Worm (Caenorhabditis elegans) whole organism, late embryonic: Measurements from ENCODE around the gene nspc-3.

ENCODE experiments used
- F13H6.1 ChIP-seq: sonication (generic microtip); optimal IDR thresholded peaks from 2 replicates; lab custom pipeline; 2016; ENCODE audit warnings: missing genetic modification characterization, missing compliant biosample characterization
- K09A11.1 ChIP-seq: sonication (generic microtip); optimal IDR thresholded peaks from 2 replicates; lab custom pipeline; 2017; ENCODE audit warnings: antibody characterized with exemption, mild to moderate bottlenecking, missing genetic modification characterization, missing compliant biosample characterization; ENCODE audit not compliant: insufficient read depth
- Y22D7AL.16 ChIP-seq: sonication (generic microtip); optimal IDR thresholded peaks from 2 replicates; lab custom pipeline; 2016; ENCODE audit warnings: missing genetic modification characterization, missing compliant biosample characterization
- ama-1 ChIP-seq: fragments of 150-350 bp; optimal IDR thresholded peaks from 2 replicates; lab custom pipeline; 2014
- ceh-14 ChIP-seq: sonication (generic microtip); optimal IDR thresholded peaks from 2 replicates; lab custom pipeline; 2016; ENCODE audit warnings: missing genotype, missing genetic modification characterization, missing compliant biosample characterization
- ceh-18 ChIP-seq: sonication (generic microtip); optimal IDR thresholded peaks from 2 replicates; lab custom pipeline; 2016; ENCODE audit warnings: missing genetic modification characterization, missing compliant biosample characterization
- ceh-19 ChIP-seq: fragments of 200-800 bp; sonication (Bioruptor generic); optimal IDR thresholded peaks from 2 replicates; lab custom pipeline; 2018; ENCODE audit warnings: mild to moderate bottlenecking, missing genetic modification characterization, missing compliant biosample characterization
- ceh-2 ChIP-seq: sonication (generic microtip); optimal IDR thresholded peaks from 2 replicates; lab custom pipeline; 2016; ENCODE audit warnings: missing genotype, missing genetic modification characterization, missing compliant biosample characterization
- ceh-22 ChIP-seq: sonication (generic microtip); optimal IDR thresholded peaks from 2 replicates; lab custom pipeline; 2017; ENCODE audit warnings: missing biosample characterization, missing genetic modification characterization
- ceh-24 ChIP-seq: sonication (generic microtip); optimal IDR thresholded peaks from 2 replicates; lab custom pipeline; 2016; ENCODE audit warnings: mild to moderate bottlenecking, missing genetic modification characterization, missing compliant biosample characterization
- ceh-30 ChIP-seq: fragments of 150-350 bp; optimal IDR thresholded peaks from 2 replicates; lab custom pipeline; 2014; ENCODE audit warnings: missing biosample characterization, missing genetic modification characterization
- ceh-31 ChIP-seq: sonication (generic microtip); optimal IDR thresholded peaks from 2 replicates; lab custom pipeline; 2016; ENCODE audit warnings: missing genetic modification characterization, missing compliant biosample characterization
- ceh-34 ChIP-seq: sonication (generic microtip); optimal IDR thresholded peaks from 2 replicates; lab custom pipeline; 2016; ENCODE audit warnings: mild to moderate bottlenecking, missing genetic modification characterization, missing compliant biosample characterization
- ceh-45 ChIP-seq: fragments of 200-800 bp; sonication (Bioruptor generic); IDR thresholded peaks from 2 replicates; pipeline ENCODE4 v1.3.6; 2022; ENCODE audit warnings: missing genetic modification reagents, missing genetic modification characterization, missing compliant biosample characterization
- ceh-48 ChIP-seq: sonication (generic microtip); optimal IDR thresholded peaks from 2 replicates; lab custom pipeline; 2016; ENCODE audit warnings: missing genetic modification characterization, inconsistent platforms, missing compliant biosample characterization
- ceh-6 ChIP-seq: fragments of 200-800 bp; sonication (Bioruptor generic); optimal IDR thresholded peaks from 2 replicates; lab custom pipeline; 2018; ENCODE audit warnings: mild to moderate bottlenecking, missing genetic modification characterization, missing compliant biosample characterization
- ceh-9 ChIP-seq: sonication (generic microtip); optimal IDR thresholded peaks from 2 replicates; lab custom pipeline; 2016; ENCODE audit warnings: mild to moderate bottlenecking, missing genetic modification characterization, inconsistent platforms, missing compliant biosample characterization
- che-1 ChIP-seq: sonication (generic microtip); optimal IDR thresholded peaks from 2 replicates; lab custom pipeline; 2016; ENCODE audit warnings: mild to moderate bottlenecking, missing genetic modification characterization, missing compliant biosample characterization
- dmd-4 ChIP-seq: sonication (generic microtip); optimal IDR thresholded peaks from 2 replicates; lab custom pipeline; 2016; ENCODE audit warnings: borderline replicate concordance, missing genetic modification characterization, missing compliant biosample characterization
- elt-2 ChIP-seq: sonication (generic microtip); optimal IDR thresholded peaks from 2 replicates; lab custom pipeline; 2016; ENCODE audit warnings: missing genetic modification reagents, missing genetic modification characterization, missing compliant biosample characterization
- eyg-1 ChIP-seq: sonication (generic microtip); optimal IDR thresholded peaks from 2 replicates; lab custom pipeline; 2016; ENCODE audit warnings: missing genotype, missing genetic modification characterization, missing compliant biosample characterization
- fax-1 ChIP-seq: sonication (generic microtip); optimal IDR thresholded peaks from 2 replicates; lab custom pipeline; 2016; ENCODE audit warnings: missing genotype, missing genetic modification characterization, missing compliant biosample characterization
- fkh-6 ChIP-seq: sonication (generic microtip); optimal IDR thresholded peaks from 2 replicates; lab custom pipeline; 2016; ENCODE audit warnings: missing genetic modification characterization, missing compliant biosample characterization
- gmeb-2 ChIP-seq: sonication (generic microtip); optimal IDR thresholded peaks from 2 replicates; lab custom pipeline; 2016; ENCODE audit warnings: missing genetic modification characterization, inconsistent platforms, missing compliant biosample characterization
- hlh-15 ChIP-seq: sonication (generic microtip); optimal IDR thresholded peaks from 2 replicates; lab custom pipeline; 2016; ENCODE audit warnings: missing genetic modification characterization, missing compliant biosample characterization
- lin-11 ChIP-seq: fragments of 200-800 bp; sonication (Bioruptor generic); optimal IDR thresholded peaks from 2 replicates; lab custom pipeline; 2018; ENCODE audit warnings: mild to moderate bottlenecking, missing genetic modification characterization, missing compliant biosample characterization
- mec-3 ChIP-seq: sonication (generic microtip); optimal IDR thresholded peaks from 2 replicates; lab custom pipeline; 2016; ENCODE audit warnings: borderline replicate concordance, missing genetic modification characterization, missing compliant biosample characterization
- nfya-1 ChIP-seq: sonication (generic microtip); optimal IDR thresholded peaks from 2 replicates; lab custom pipeline; 2017; ENCODE audit warnings: missing genetic modification characterization, mild to moderate bottlenecking, missing compliant biosample characterization, antibody characterized with exemption, moderate library complexity
- nhr-232 ChIP-seq: sonication (generic microtip); optimal IDR thresholded peaks from 2 replicates; lab custom pipeline; 2016; ENCODE audit warnings: missing genetic modification characterization, missing compliant biosample characterization
- npax-4 ChIP-seq: sonication (generic microtip); optimal IDR thresholded peaks from 2 replicates; lab custom pipeline; 2016; ENCODE audit warnings: missing genetic modification characterization, missing compliant biosample characterization
- odd-2 ChIP-seq: sonication (generic microtip); optimal IDR thresholded peaks from 2 replicates; lab custom pipeline; 2017; ENCODE audit warnings: antibody characterized with exemption, mild to moderate bottlenecking, missing genetic modification characterization, missing compliant biosample characterization
- pat-9 ChIP-seq: fragments of 200-800 bp; sonication (Bioruptor generic); optimal IDR thresholded peaks from 2 replicates; lab custom pipeline; 2018; ENCODE audit warnings: mild to moderate bottlenecking, missing genetic modification characterization, moderate library complexity, missing compliant biosample characterization
- pax-1 ChIP-seq: fragments of 150-350 bp; optimal IDR thresholded peaks from 2 replicates; lab custom pipeline; 2014; ENCODE audit warnings: missing biosample characterization, missing genetic modification characterization
- pha-2 ChIP-seq: sonication (generic microtip); optimal IDR thresholded peaks from 2 replicates; lab custom pipeline; 2017; ENCODE audit warnings: mild to moderate bottlenecking, missing genetic modification characterization, missing compliant biosample characterization
- ref-2 ChIP-seq: sonication (generic microtip); optimal IDR thresholded peaks from 2 replicates; lab custom pipeline; 2016; ENCODE audit warnings: missing genetic modification characterization, missing compliant biosample characterization
- rnt-1 ChIP-seq: sonication (generic microtip); optimal IDR thresholded peaks from 2 replicates; lab custom pipeline; 2016; ENCODE audit warnings: missing genetic modification characterization, missing compliant biosample characterization
- sox-2 ChIP-seq: fragments of 200-800 bp; sonication (Bioruptor generic); IDR thresholded peaks from 2 replicates; pipeline ENCODE4 v1.3.6; 2022; ENCODE audit warnings: missing genetic modification reagents, missing genetic modification characterization, missing compliant biosample characterization
- syd-9 ChIP-seq: sonication (generic microtip); optimal IDR thresholded peaks from 2 replicates; lab custom pipeline; 2016; ENCODE audit warnings: mild to moderate bottlenecking, missing genetic modification characterization, moderate library complexity, missing compliant biosample characterization
- tbx-2 ChIP-seq: sonication (generic microtip); optimal IDR thresholded peaks from 2 replicates; lab custom pipeline; 2016; ENCODE audit warnings: missing genetic modification characterization, missing compliant biosample characterization
- ttx-3 ChIP-seq: sonication (generic microtip); optimal IDR thresholded peaks from 2 replicates; lab custom pipeline; 2016; ENCODE audit warnings: missing genetic modification reagents, missing genetic modification characterization, missing compliant biosample characterization
- unc-42 ChIP-seq: sonication (generic microtip); optimal IDR thresholded peaks from 2 replicates; lab custom pipeline; 2016; ENCODE audit warnings: missing genotype, missing genetic modification characterization, missing compliant biosample characterization
- unc-55 ChIP-seq: sonication (generic microtip); optimal IDR thresholded peaks from 2 replicates; lab custom pipeline; 2017; ENCODE audit warnings: missing biosample characterization, missing genetic modification reagents, missing genetic modification characterization
- unc-86 ChIP-seq: sonication (generic microtip); optimal IDR thresholded peaks from 2 replicates; lab custom pipeline; 2016; ENCODE audit warnings: missing genetic modification characterization, missing compliant biosample characterization
- ztf-16 ChIP-seq: sonication (generic microtip); optimal IDR thresholded peaks from 2 replicates; lab custom pipeline; 2017; ENCODE audit warnings: missing genetic modification characterization, missing compliant biosample characterization

nspc-3 gene

DNA sequence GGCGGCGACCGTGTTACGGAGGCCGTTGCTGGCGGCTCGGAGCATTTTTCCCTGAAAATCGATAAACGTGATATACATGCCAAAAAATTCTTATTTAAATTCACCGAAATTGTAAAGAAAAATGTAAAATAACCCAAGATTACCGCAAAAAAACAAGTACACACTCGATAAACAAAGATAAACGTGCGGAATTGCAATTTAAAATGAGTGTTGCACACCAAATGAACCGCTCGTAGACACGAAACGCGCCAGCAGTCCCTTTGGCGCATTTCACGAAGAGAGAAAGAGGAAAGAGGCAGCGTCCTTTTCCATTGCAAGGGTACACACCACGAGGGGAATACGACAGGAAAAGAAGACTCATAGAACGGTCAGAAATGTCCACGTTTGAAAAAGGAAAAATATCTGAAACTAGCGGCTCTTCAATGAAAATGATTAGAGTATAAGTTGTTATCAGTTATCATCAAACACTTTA lies 9.1 kb downstream of the nspc-3 start, which contains the start of gene sdha-1 (continued):
- TF ChIP-seq ttx-3, result no peak
- TF ChIP-seq ceh-48, result no peak
- TF ChIP-seq pax-1 (tag; lab: Kevin White, UChicago), result no peak
- TF ChIP-seq ceh-2 (tag; lab: Kevin White, UChicago), result no peak
- no peak for TF ChIP-seq ztf-16 (tag; lab: Kevin White, UChicago)
- no peak for TF ChIP-seq hlh-15 (tag; lab: Kevin White, UChicago)
- no peak for TF ChIP-seq nhr-232 (tag; lab: Kevin White, UChicago)
- TF ChIP-seq ama-1 (lab: Kevin White, UChicago), result no peak
- TF ChIP-seq npax-4 (tag; lab: Kevin White, UChicago), result no peak
- TF ChIP-seq ref-2 (tag; lab: Kevin White, UChicago), result peak; percentile 22
- no peak for TF ChIP-seq pha-2
- no peak for TF ChIP-seq lin-11
- peak; percentile 48 for TF ChIP-seq nfya-1 (tag; lab: Kevin White, UChicago)
- peak; percentile 54 for TF ChIP-seq tbx-2 (tag; lab: Kevin White, UChicago)
- TF ChIP-seq ceh-34 (tag; lab: Kevin White, UChicago), result peak; percentile 41
- no peak for TF ChIP-seq ceh-45 (GFP tag; lab: Robert Waterston, UW)
- TF ChIP-seq K09A11.1 (tag; lab: Kevin White, UChicago), result no peak
- peak; percentile 76 for TF ChIP-seq ceh-31

ce11 chrX:8549026-8549425 lies 12.1 kb downstream of the nspc-3 start, which contains the start of gene D2021.4:
Gene D2021.4, minus strand, starts transcription at chrX:8549073.
- TF ChIP-seq elt-2 (tag; lab: Kevin White, UChicago) (peak; percentile 31), ama-1 (lab: Kevin White, UChicago) (no peak), gmeb-2 (tag; lab: Kevin White, UChicago) (no peak), unc-55 (GFP tag; lab: Kevin White, UChicago) (no peak), ceh-22 (tag; lab: Kevin White, UChicago) (no peak), syd-9 (no peak), dmd-4 (tag; lab: Kevin White, UChicago) (no peak), ceh-45 (GFP tag; lab: Robert Waterston, UW) (no peak), ceh-6 (no peak)

DNA sequence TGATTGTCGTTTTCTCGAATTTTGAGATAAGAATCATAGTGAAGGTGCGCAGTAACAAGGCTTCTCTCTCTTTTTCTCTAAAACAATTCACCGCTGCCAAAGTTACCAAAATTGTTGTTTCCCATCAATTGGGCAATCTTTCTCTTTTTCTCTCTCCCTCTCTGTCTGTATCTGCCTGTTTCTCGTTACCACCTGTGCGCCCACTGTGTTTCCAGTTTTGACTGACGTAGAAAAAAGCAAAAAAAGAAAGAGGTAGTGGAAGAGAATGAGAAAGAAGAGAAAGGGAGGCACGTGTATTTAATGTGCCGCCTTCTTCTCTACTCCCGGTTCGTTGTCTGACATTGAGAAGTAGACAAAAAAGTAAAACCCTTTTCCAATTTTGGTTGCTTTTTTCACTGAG lies 13.2 kb downstream of the nspc-3 start:
- TF ChIP-seq K09A11.1 (tag; lab: Kevin White, UChicago) (no peak), ceh-31 (peak; percentile 14), ceh-34 (tag; lab: Kevin White, UChicago) (no peak), elt-2 (tag; lab: Kevin White, UChicago) (no peak), gmeb-2 (tag; lab: Kevin White, UChicago) (no peak), ceh-18 (tag; lab: Kevin White, UChicago) (peak; percentile 43), rnt-1 (tag; lab: Kevin White, UChicago) (no peak), fkh-6 (no peak), fax-1 (no peak), ceh-6 (no peak)

ce11 chrX:8551687-8552327 lies 14.9 kb downstream of the nspc-3 start, which contains the start of gene dhhc-14:
Gene dhhc-14, plus strand, starts transcription at chrX:8552277.
- TF ChIP-seq sox-2, result no peak
- TF ChIP-seq ceh-31, result peak; percentile 77
- TF ChIP-seq ttx-3, result no peak
- no peak for TF ChIP-seq lin-11
- peak; percentile 28 for TF ChIP-seq pax-1 (tag; lab: Kevin White, UChicago)
- TF ChIP-seq ceh-30 (tag; lab: Kevin White, UChicago), result no peak
- TF ChIP-seq ceh-34 (tag; lab: Kevin White, UChicago), result peak; percentile 41
- no peak for TF ChIP-seq ceh-19 (GFP tag; lab: Kevin White, UChicago)
- peak; percentile 74 for TF ChIP-seq unc-42
- TF ChIP-seq mec-3 (tag; lab: Kevin White, UChicago), result no peak
- no peak for TF ChIP-seq fkh-6
- no peak for TF ChIP-seq ceh-14
- TF ChIP-seq gmeb-2 (tag; lab: Kevin White, UChicago), result no peak
- no peak for TF ChIP-seq ceh-22 (tag; lab: Kevin White, UChicago)
- no peak for TF ChIP-seq odd-2 (tag; lab: Kevin White, UChicago)
- no peak for TF ChIP-seq eyg-1
- no peak for TF ChIP-seq ceh-24 (tag; lab: Kevin White, UChicago)
- TF ChIP-seq npax-4 (tag; lab: Kevin White, UChicago), result no peak
- peak; percentile 31 for TF ChIP-seq unc-55 (GFP tag; lab: Kevin White, UChicago)
- no peak for TF ChIP-seq ceh-45 (GFP tag; lab: Robert Waterston, UW)
- TF ChIP-seq ceh-9, result no peak
- no peak for TF ChIP-seq unc-86 (tag; lab: Kevin White, UChicago)
- no peak for TF ChIP-seq pat-9 (tag; lab: Kevin White, UChicago)
- TF ChIP-seq F13H6.1 (tag; lab: Kevin White, UChicago), result no peak
- TF ChIP-seq Y22D7AL.16, result no peak
- TF ChIP-seq che-1, result no peak
- peak; percentile 47 for TF ChIP-seq elt-2 (tag; lab: Kevin White, UChicago)
- TF ChIP-seq ref-2 (tag; lab: Kevin White, UChicago), result peak; percentile 61
